Worm (Caenorhabditis elegans) whole organism, mixed stage, embryonic: ENCODE measurements around the gene F59B10.6.

Experiments used
- blmp-1 ChIP-seq: fragments of 150-350 bp; optimal IDR thresholded peaks from 2 replicates; lab custom pipeline; 2014; ENCODE audit warnings: missing biosample characterization, missing genetic modification characterization
- elt-1 ChIP-seq: sonication (generic microtip); optimal IDR thresholded peaks from 2 replicates; lab custom pipeline; 2017; ENCODE audit warnings: missing genetic modification characterization, mild to moderate bottlenecking, missing compliant biosample characterization, antibody characterized with exemption, moderate library complexity, borderline replicate concordance; ENCODE audit not compliant: insufficient read depth
- elt-3 ChIP-seq: fragments of 150-350 bp; optimal IDR thresholded peaks from 2 replicates; lab custom pipeline; 2014; ENCODE audit warnings: missing biosample characterization, missing genetic modification characterization
- lsy-2 ChIP-seq: fragments of 150-350 bp; optimal IDR thresholded peaks from 2 replicates; lab custom pipeline; 2014; ENCODE audit warnings: missing biosample characterization, missing genetic modification characterization
- mab-5 ChIP-seq: fragments of 150-350 bp; optimal IDR thresholded peaks from 2 replicates; lab custom pipeline; 2014; ENCODE audit warnings: missing biosample characterization, missing genetic modification characterization
- nhr-12 ChIP-seq: fragments of 150-350 bp; optimal IDR thresholded peaks from 2 replicates; lab custom pipeline; 2014; ENCODE audit warnings: missing biosample characterization, missing genetic modification characterization
- nhr-76 ChIP-seq: sonication (generic microtip); optimal IDR thresholded peaks from 2 replicates; lab custom pipeline; 2017; ENCODE audit warnings: missing biosample characterization, missing genetic modification characterization
- snpc-4 ChIP-seq: fragments of 150-350 bp; optimal IDR thresholded peaks from 2 replicates; lab custom pipeline; 2014; ENCODE audit warnings: missing biosample characterization, missing genetic modification characterization
- ztf-11 ChIP-seq: fragments of 150-350 bp; optimal IDR thresholded peaks from 2 replicates; lab custom pipeline; 2014; ENCODE audit warnings: missing biosample characterization, missing genetic modification characterization

DNA sequence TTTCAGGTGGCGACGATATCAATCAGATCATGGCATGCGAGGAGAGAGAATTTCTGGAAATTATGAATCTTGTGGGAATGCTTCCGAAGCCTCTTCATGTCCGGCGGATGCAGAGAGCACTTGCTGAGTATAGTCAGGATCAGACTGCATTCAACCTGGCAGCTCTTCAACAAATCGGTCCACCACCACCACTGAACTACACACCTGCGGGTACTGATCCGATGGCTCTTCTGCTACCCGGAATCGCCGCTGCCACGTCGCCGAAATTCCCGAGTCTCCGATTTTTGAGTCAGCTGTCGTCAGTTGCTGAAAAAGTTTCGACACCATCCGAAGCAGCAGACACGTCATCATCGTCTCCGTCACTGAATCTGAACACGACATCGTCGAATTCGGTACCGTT lies 6.6 kb upstream of the F59B10.6 start:
- no peak for TF ChIP-seq snpc-4 (tag; lab: Kevin White, UChicago)
- no peak for TF ChIP-seq elt-3
- no peak for TF ChIP-seq lsy-2
- no peak for TF ChIP-seq ztf-11
- no peak for TF ChIP-seq mab-5
- no peak for TF ChIP-seq nhr-76 (tag; lab: Kevin White, UChicago)
- no peak for TF ChIP-seq elt-1
- TF ChIP-seq nhr-12: no peak
- no peak for TF ChIP-seq blmp-1 (tag; lab: Kevin White, UChicago)
